Worm (Caenorhabditis elegans): ENCODE data around the gene Y43F8B.29.

Gene Y43F8B.29

ce11 chrV:19485690-19486089, 5.7 kb upstream of the Y43F8B.29 start, which contains the start of gene Y43F8B.18:
Gene Y43F8B.18, plus strand, starts transcription at chrV:19485990.
- TF ChIP-seq fkh-10 (GFP tag; optimal IDR thresholded peaks at IDR 0.05), result no peak
- TF ChIP-seq pqm-1 (tag; optimal IDR thresholded peaks at IDR 0.05), result no peak

- TF ChIP-seq R02D3.7 (tag; optimal IDR thresholded peaks at IDR 0.05) (no peak), ceh-16 (tag; optimal IDR thresholded peaks at IDR 0.05) (no peak), eor-1 (tag; optimal IDR thresholded peaks at IDR 0.05) (no peak), pha-4 (tag; optimal IDR thresholded peaks at IDR 0.05) (no peak), egl-5 (tag; optimal IDR thresholded peaks at IDR 0.05) (no peak), lin-15B (tag; optimal IDR thresholded peaks at IDR 0.05) (no peak), elt-2 (tag; optimal IDR thresholded peaks at IDR 0.05) (no peak), ztf-4 (tag; optimal IDR thresholded peaks at IDR 0.05) (no peak), mdl-1 (tag; optimal IDR thresholded peaks at IDR 0.05) (no peak), fkh-2 (tag; optimal IDR thresholded peaks at IDR 0.05) (no peak)
Observed at ce11 chrV:19490461-19490860, 941 bp upstream of the Y43F8B.29 start, which contains the start of gene Y43F8B.7. Gene Y43F8B.7, plus strand, starts transcription at chrV:19490761.

ce11 chrV:19495145-19495544, 3.7 kb downstream of the Y43F8B.29 start:
- TF ChIP-seq pqm-1 (tag; optimal IDR thresholded peaks at IDR 0.05), result no peak
- TF ChIP-seq elt-1 (tag; optimal IDR thresholded peaks at IDR 0.05), result no peak
- TF ChIP-seq mdl-1 (tag; optimal IDR thresholded peaks at IDR 0.05), result no peak
- no peak for TF ChIP-seq fkh-10 (GFP tag; optimal IDR thresholded peaks at IDR 0.05)
- TF ChIP-seq hmg-11 (tag; optimal IDR thresholded peaks at IDR 0.05), result no peak
- no peak for TF ChIP-seq fos-1 (tag; optimal IDR thresholded peaks at IDR 0.05)
- no peak for TF ChIP-seq ceh-16 (tag; optimal IDR thresholded peaks at IDR 0.05)
- no peak for TF ChIP-seq eor-1 (tag; optimal IDR thresholded peaks at IDR 0.05)
- TF ChIP-seq elt-3 (tag; optimal IDR thresholded peaks at IDR 0.05), result no peak
- no peak for TF ChIP-seq nfya-1 (tag; optimal IDR thresholded peaks at IDR 0.05; ENCODE audit: insufficient read depth)
- TF ChIP-seq nhr-43 (tag; optimal IDR thresholded peaks at IDR 0.05; ENCODE audit: poor library complexity, severe bottlenecking), result no peak
- TF ChIP-seq ceh-28 (tag; optimal IDR thresholded peaks at IDR 0.05), result no peak
- TF ChIP-seq nhr-11 (tag; optimal IDR thresholded peaks at IDR 0.05), result no peak
- TF ChIP-seq ceh-82 (tag; optimal IDR thresholded peaks at IDR 0.05), result no peak
- no peak for TF ChIP-seq egl-5 (tag; optimal IDR thresholded peaks at IDR 0.05)
- no peak for TF ChIP-seq nhr-77 (tag; optimal IDR thresholded peaks at IDR 0.05)

ce11 chrV:19495587-19495986, 4.2 kb downstream of the Y43F8B.29 start, which contains the start of gene scl-21:
Gene scl-21, minus strand, starts transcription at chrV:19495687.
- TF ChIP-seq ztf-11 (tag; optimal IDR thresholded peaks at IDR 0.05) (no peak), hmg-11 (tag; optimal IDR thresholded peaks at IDR 0.05) (no peak), zag-1 (tag; optimal IDR thresholded peaks at IDR 0.05) (no peak), skn-1 (tag; optimal IDR thresholded peaks at IDR 0.05) (no peak), nhr-28 (tag; optimal IDR thresholded peaks at IDR 0.05) (no peak), nhr-67 (tag; optimal IDR thresholded peaks at IDR 0.05) (no peak), elt-2 (tag; optimal IDR thresholded peaks at IDR 0.05) (no peak), jun-1 (tag; optimal IDR thresholded peaks at IDR 0.05) (no peak)

ce11 chrV:19497087-19497486, 5.7 kb downstream of the Y43F8B.29 start:
- TF ChIP-seq nhr-23 (tag; optimal IDR thresholded peaks at IDR 0.05) (no peak), fkh-10 (GFP tag; optimal IDR thresholded peaks at IDR 0.05) (no peak), ztf-4 (tag; optimal IDR thresholded peaks at IDR 0.05) (no peak), tbx-2 (tag; optimal IDR thresholded peaks at IDR 0.05) (no peak), nhr-28 (tag; optimal IDR thresholded peaks at IDR 0.05) (no peak), lin-15B (tag; optimal IDR thresholded peaks at IDR 0.05) (no peak), daf-12 (tag; optimal IDR thresholded peaks at IDR 0.05) (no peak), egl-5 (tag; optimal IDR thresholded peaks at IDR 0.05) (no peak), nhr-11 (tag; optimal IDR thresholded peaks at IDR 0.05) (no peak), nhr-77 (tag; optimal IDR thresholded peaks at IDR 0.05) (no peak), lsy-12 (tag; optimal IDR thresholded peaks at IDR 0.05) (no peak), jun-1 (tag; optimal IDR thresholded peaks at IDR 0.05) (no peak), nfya-1 (tag; optimal IDR thresholded peaks at IDR 0.05; ENCODE audit: insufficient read depth) (no peak), hmg-11 (tag; optimal IDR thresholded peaks at IDR 0.05) (no peak), R02D3.7 (tag; optimal IDR thresholded peaks at IDR 0.05) (no peak), aly-2 (tag; optimal IDR thresholded peaks at IDR 0.05) (no peak), ceh-82 (tag; optimal IDR thresholded peaks at IDR 0.05) (no peak), elt-3 (tag; optimal IDR thresholded peaks at IDR 0.05) (no peak), nhr-67 (tag; optimal IDR thresholded peaks at IDR 0.05) (no peak), zag-1 (tag; optimal IDR thresholded peaks at IDR 0.05) (no peak)
